Worm (Caenorhabditis elegans): ENCODE results near the gene mig-21.
A peak's percentile ranks its signal among the peaks of the same experiment; 100 is the strongest.

Gene mig-21

ce11 chrIII:5871760-5872159 is 6.4 kb downstream of the mig-21 start, which contains the start of the genes F01F1.11 and F01F1.3 (continued):
- TF ChIP-seq ztf-11 (tag; optimal IDR thresholded peaks at IDR 0.05) (peak in 1 of 2 experiments; percentile 95), ceh-82 (tag; optimal IDR thresholded peaks at IDR 0.05) (peak; percentile 69 to 82 (median 79)), isw-1 (GFP tag; IDR thresholded peaks at IDR 0.05) (peak; percentile 78), nhr-90 (tag; optimal IDR thresholded peaks at IDR 0.05; ENCODE audit: poor library complexity) (peak; percentile 92), alr-1 (tag; optimal IDR thresholded peaks at IDR 0.05; ENCODE audit: borderline replicate concordance) (no peak), vab-15 (tag; optimal IDR thresholded peaks at IDR 0.05) (no peak), unc-30 (tag; optimal IDR thresholded peaks at IDR 0.05) (no peak), zag-1 (tag; optimal IDR thresholded peaks at IDR 0.05) (no peak), aha-1 (tag; optimal IDR thresholded peaks at IDR 0.05) (no peak), nhr-85 (tag) (peak; percentile 96), lin-39 (tag; optimal IDR thresholded peaks at IDR 0.05) (peak; percentile 31), mep-1 (tag; optimal IDR thresholded peaks at IDR 0.05) (peak; percentile 78), lin-14 (GFP tag; optimal IDR thresholded peaks at IDR 0.05) (peak; percentile 85), unc-98 (GFP tag; IDR thresholded peaks at IDR 0.05) (peak; percentile 19; the same call in 1 of the 2 replicates), F16B12.6 (tag; optimal IDR thresholded peaks at IDR 0.05) (peak; percentile 48), egl-13 (tag; optimal IDR thresholded peaks at IDR 0.05) (peak; percentile 90), nhr-76 (tag; optimal IDR thresholded peaks at IDR 0.05) (no peak), mdl-1 (tag; optimal IDR thresholded peaks at IDR 0.05) (peak in 1 of 2 experiments; percentile 57), C04F5.9 (tag; optimal IDR thresholded peaks at IDR 0.05) (peak; percentile 86), lsy-2 (tag; optimal IDR thresholded peaks at IDR 0.05) (peak; percentile 84 to 88), sup-37 (GFP tag; optimal IDR thresholded peaks at IDR 0.05) (peak; percentile 12), nhr-77 (tag; optimal IDR thresholded peaks at IDR 0.05) (peak; percentile 54), unc-130 (tag; optimal IDR thresholded peaks at IDR 0.05) (peak; percentile 74), nhr-20 (tag; optimal IDR thresholded peaks at IDR 0.05) (peak; percentile 89), nhr-12 (tag; optimal IDR thresholded peaks at IDR 0.05) (no peak), nhr-71 (tag; optimal IDR thresholded peaks at IDR 0.05) (peak; percentile 92), Y116A8C.19 (tag; optimal IDR thresholded peaks at IDR 0.05; ENCODE audit: borderline replicate concordance) (peak; percentile 72), fos-1 (tag; optimal IDR thresholded peaks at IDR 0.05) (peak; percentile 57), ceh-63 (GFP tag; optimal IDR thresholded peaks at IDR 0.05) (no peak), aly-2 (tag; optimal IDR thresholded peaks at IDR 0.05) (peak; percentile 51), lin-13 (GFP tag; optimal IDR thresholded peaks at IDR 0.05) (peak; percentile 83), lir-3 (tag; optimal IDR thresholded peaks at IDR 0.05; ENCODE audit: poor library complexity) (peak; percentile 96), blmp-1 (tag; optimal IDR thresholded peaks at IDR 0.05) (peak; percentile 81), elt-3 (tag; optimal IDR thresholded peaks at IDR 0.05) (peak in 2 of 6 experiments; percentile 40 to 60), mef-2 (tag; optimal IDR thresholded peaks at IDR 0.05) (peak; percentile 13), lin-35 (GFP tag; optimal IDR thresholded peaks at IDR 0.05) (peak; percentile 97 to 98), ets-5 (GFP tag; IDR thresholded peaks at IDR 0.05) (no peak), ztf-4 (tag; optimal IDR thresholded peaks at IDR 0.05) (no peak), fkh-4 (tag; optimal IDR thresholded peaks at IDR 0.05; ENCODE audit: borderline replicate concordance) (peak; percentile 81), dsc-1 (tag; optimal IDR thresholded peaks at IDR 0.05) (peak; percentile 59), pqm-1 (tag; optimal IDR thresholded peaks at IDR 0.05) (no peak), nhr-84 (tag; optimal IDR thresholded peaks at IDR 0.05) (no peak), nhr-11 (tag; optimal IDR thresholded peaks at IDR 0.05) (peak; percentile 43), mab-9 (GFP tag; IDR thresholded peaks at IDR 0.05) (peak; percentile 64), efl-3 (GFP tag; optimal IDR thresholded peaks at IDR 0.05) (peak; percentile 48), fkh-8 (tag; optimal IDR thresholded peaks at IDR 0.05) (peak; percentile 83), nhr-237 (tag; optimal IDR thresholded peaks at IDR 0.05) (no peak), fkh-10 (GFP tag; optimal IDR thresholded peaks at IDR 0.05) (no peak), elt-2 (tag; optimal IDR thresholded peaks at IDR 0.05) (peak; percentile 52)
